Worm (Caenorhabditis elegans) whole organism, L1 larva: ENCODE data around the gene pst-1.

Experiments
- F16B12.6 ChIP-seq: fragments of 150-350 bp; optimal IDR thresholded peaks from 2 replicates; lab custom pipeline; 2014; ENCODE audit warnings: missing biosample characterization, missing genetic modification characterization
- Y116A8C.19 ChIP-seq: sonication (generic microtip); optimal IDR thresholded peaks from 2 replicates; lab custom pipeline; 2016; ENCODE audit warnings: missing compliant biosample characterization, missing genetic modification characterization, borderline replicate concordance
- aha-1 ChIP-seq: fragments of 150-350 bp; optimal IDR thresholded peaks from 2 replicates; lab custom pipeline; 2014; ENCODE audit warnings: missing biosample characterization, missing genetic modification characterization
- alr-1 ChIP-seq: fragments of 200-800 bp; sonication (Bioruptor generic); optimal IDR thresholded peaks from 2 replicates; lab custom pipeline; 2018; ENCODE audit warnings: borderline replicate concordance, mild to moderate bottlenecking, missing genetic modification characterization, missing compliant biosample characterization
- ama-1 ChIP-seq: fragments of 150-350 bp; optimal IDR thresholded peaks from 2 replicates; lab custom pipeline; 2014
- ceh-8 ChIP-seq: fragments of 200-800 bp; sonication (Bioruptor generic); optimal IDR thresholded peaks from 2 replicates; lab custom pipeline; 2018; ENCODE audit warnings: mild to moderate bottlenecking, missing genetic modification characterization, moderate library complexity, missing compliant biosample characterization
- ceh-90 ChIP-seq: sonication (generic microtip); optimal IDR thresholded peaks from 2 replicates; lab custom pipeline; 2016; ENCODE audit warnings: missing genetic modification characterization, missing compliant biosample characterization
- ces-1 ChIP-seq: fragments of 150-350 bp; optimal IDR thresholded peaks from 2 replicates; lab custom pipeline; 2014; ENCODE audit warnings: missing biosample characterization, missing genetic modification reagents, missing genetic modification characterization
- dsc-1 ChIP-seq: sonication (generic microtip); optimal IDR thresholded peaks from 2 replicates; lab custom pipeline; 2016; ENCODE audit warnings: mild to moderate bottlenecking, missing genetic modification characterization, missing compliant biosample characterization
- efl-1 ChIP-seq, 4 experiments: fragments of 150-350 bp; optimal IDR thresholded peaks in 3 of 4; peaks in 1 of 4; 1 replicate in 1 of 4; 2 replicates in 3 of 4; lab custom pipeline; 2014; ENCODE audit warnings: missing biosample characterization in 2 of 4, missing genetic modification characterization in 2 of 4, missing genetic modification reagents in 2 of 4
- elt-2 ChIP-seq: sonication (generic microtip); optimal IDR thresholded peaks from 2 replicates; lab custom pipeline; 2016; ENCODE audit warnings: missing genetic modification characterization, mild to moderate bottlenecking, inconsistent platforms, missing compliant biosample characterization, missing genetic modification reagents
- elt-3 ChIP-seq, 6 experiments: fragments of 150-350 bp in 1 of 6; sonication (generic microtip); optimal IDR thresholded peaks; 2 replicates each; lab custom pipeline; 2017 to 2018; ENCODE audit warnings: missing biosample characterization in 6 of 6, missing genetic modification characterization in 6 of 6, inconsistent platforms in 1 of 6
- ets-5 ChIP-seq: fragments of 200-800 bp; sonication (Bioruptor generic); IDR thresholded peaks from 2 replicates; pipeline ENCODE4 v1.3.6; 2022; ENCODE audit warnings: missing genetic modification characterization, missing compliant biosample characterization
- fkh-4 ChIP-seq: sonication (generic microtip); optimal IDR thresholded peaks from 2 replicates; lab custom pipeline; 2016; ENCODE audit warnings: missing compliant biosample characterization, missing genetic modification characterization, borderline replicate concordance
- fos-1 ChIP-seq: fragments of 150-350 bp; optimal IDR thresholded peaks from 2 replicates; lab custom pipeline; 2014; ENCODE audit warnings: missing biosample characterization, missing genetic modification characterization
- grh-1 ChIP-seq: fragments of 200-800 bp; sonication (Bioruptor generic); IDR thresholded peaks from 2 replicates; pipeline ENCODE4 v1.3.6; 2022; ENCODE audit warnings: missing genetic modification reagents, missing genetic modification characterization, missing compliant biosample characterization
- hpl-2 ChIP-seq: fragments of 150-350 bp; optimal IDR thresholded peaks from 2 replicates; lab custom pipeline; 2014; ENCODE audit warnings: missing biosample characterization, missing genetic modification reagents, missing genetic modification characterization
- irx-1 ChIP-seq: sonication (generic microtip); optimal IDR thresholded peaks from 2 replicates; lab custom pipeline; 2016; ENCODE audit warnings: missing genetic modification characterization, missing compliant biosample characterization
- isw-1 ChIP-seq: fragments of 200-800 bp; sonication (Bioruptor generic); IDR thresholded peaks from 2 replicates; pipeline ENCODE4 v1.3.6; 2022; ENCODE audit warnings: missing genetic modification characterization, missing compliant biosample characterization
- jun-1 ChIP-seq: fragments of 150-350 bp; optimal IDR thresholded peaks from 2 replicates; lab custom pipeline; 2014; ENCODE audit warnings: missing biosample characterization, missing genetic modification reagents, missing genetic modification characterization
- lin-13 ChIP-seq: fragments of 150-350 bp; optimal IDR thresholded peaks from 2 replicates; lab custom pipeline; 2014; ENCODE audit warnings: missing biosample characterization, missing genetic modification reagents, missing genetic modification characterization
- lin-14 ChIP-seq: fragments of 200-800 bp; sonication (Bioruptor generic); optimal IDR thresholded peaks from 2 replicates; lab custom pipeline; 2018; ENCODE audit warnings: mild to moderate bottlenecking, missing genetic modification characterization, moderate library complexity, missing compliant biosample characterization
- lin-39 ChIP-seq: fragments of 150-350 bp; optimal IDR thresholded peaks from 2 replicates; lab custom pipeline; 2014; ENCODE audit warnings: missing biosample characterization, missing genetic modification reagents, missing genetic modification characterization
- lsy-2 ChIP-seq, 2 experiments: fragments of 150-350 bp; optimal IDR thresholded peaks; 2 replicates each; lab custom pipeline; 2014; ENCODE audit warnings: missing biosample characterization in 2 of 2, missing genetic modification characterization in 2 of 2
- mep-1 ChIP-seq: fragments of 150-350 bp; optimal IDR thresholded peaks from 2 replicates; lab custom pipeline; 2014; ENCODE audit warnings: missing biosample characterization, missing genetic modification characterization
- nhr-12 ChIP-seq: sonication (generic microtip); optimal IDR thresholded peaks from 2 replicates; lab custom pipeline; 2017; ENCODE audit warnings: missing biosample characterization, missing genetic modification characterization
- nhr-19 ChIP-seq: fragments of 200-800 bp; sonication (Bioruptor generic); conservative IDR thresholded peaks from 2 replicates; pipeline ENCODE4 v1.3.6; 2022; ENCODE audit warnings: missing genetic modification characterization, missing compliant biosample characterization
- nhr-28 ChIP-seq: fragments of 150-350 bp; optimal IDR thresholded peaks from 2 replicates; lab custom pipeline; 2014; ENCODE audit warnings: missing biosample characterization, missing genetic modification characterization
- pax-3 ChIP-seq: fragments of 200-800 bp; sonication (Bioruptor generic); optimal IDR thresholded peaks from 2 replicates; lab custom pipeline; 2018; ENCODE audit warnings: mild to moderate bottlenecking, missing genetic modification characterization, moderate library complexity, missing compliant biosample characterization
- pqm-1 ChIP-seq: sonication (generic microtip); optimal IDR thresholded peaks from 3 replicates; lab custom pipeline; 2017; ENCODE audit warnings: missing biosample characterization, missing genetic modification characterization
- rnt-1 ChIP-seq: sonication (generic microtip); optimal IDR thresholded peaks from 2 replicates; lab custom pipeline; 2016; ENCODE audit warnings: mild to moderate bottlenecking, missing genetic modification characterization, moderate library complexity, missing compliant biosample characterization
- skn-1 ChIP-seq: fragments of 150-350 bp; optimal IDR thresholded peaks from 2 replicates; lab custom pipeline; 2014; ENCODE audit warnings: missing biosample characterization, missing genetic modification characterization
- snpc-4 ChIP-seq: fragments of 150-350 bp; optimal IDR thresholded peaks from 2 replicates; lab custom pipeline; 2014; ENCODE audit warnings: missing biosample characterization, missing genetic modification characterization
- sox-4 ChIP-seq: sonication (generic microtip); optimal IDR thresholded peaks from 2 replicates; lab custom pipeline; 2016; ENCODE audit warnings: missing genetic modification characterization, missing compliant biosample characterization
- sup-37 ChIP-seq: fragments of 200-800 bp; sonication (Bioruptor generic); optimal IDR thresholded peaks from 2 replicates; lab custom pipeline; 2018; ENCODE audit warnings: mild to moderate bottlenecking, missing genetic modification characterization, missing compliant biosample characterization
- tlp-1 ChIP-seq: fragments of 150-350 bp; optimal IDR thresholded peaks from 2 replicates; lab custom pipeline; 2014; ENCODE audit warnings: missing biosample characterization, missing genetic modification characterization
- unc-130 ChIP-seq: fragments of 150-350 bp; optimal IDR thresholded peaks from 2 replicates; lab custom pipeline; 2017; ENCODE audit warnings: missing biosample characterization, missing genetic modification characterization, inconsistent platforms
- unc-30 ChIP-seq: sonication (generic microtip); optimal IDR thresholded peaks from 2 replicates; lab custom pipeline; 2017; ENCODE audit warnings: missing biosample characterization, missing genetic modification characterization
- unc-98 ChIP-seq: fragments of 200-800 bp; sonication (Bioruptor generic); IDR thresholded peaks from 2 replicates; pipeline ENCODE4 v1.3.6; 2022; ENCODE audit warnings: missing genetic modification characterization, missing compliant biosample characterization
- vab-15 ChIP-seq: sonication (generic microtip); optimal IDR thresholded peaks from 2 replicates; lab custom pipeline; 2017; ENCODE audit warnings: missing genotype, mild to moderate bottlenecking, missing genetic modification characterization, missing compliant biosample characterization
- xbp-1 ChIP-seq: sonication (generic microtip); optimal IDR thresholded peaks from 2 replicates; lab custom pipeline; 2016; ENCODE audit warnings: missing genetic modification characterization, missing compliant biosample characterization
- zag-1 ChIP-seq: fragments of 150-350 bp; optimal IDR thresholded peaks from 2 replicates; lab custom pipeline; 2014; ENCODE audit warnings: missing biosample characterization, missing genetic modification characterization
- zip-4 ChIP-seq: fragments of 200-800 bp; sonication (Bioruptor generic); optimal IDR thresholded peaks from 2 replicates; lab custom pipeline; 2018; ENCODE audit warnings: mild to moderate bottlenecking, missing genetic modification characterization, moderate library complexity, missing compliant biosample characterization
- ztf-11 ChIP-seq, 2 experiments: sonication (generic microtip); optimal IDR thresholded peaks; 2 replicates each; lab custom pipeline; 2016 to 2017; ENCODE audit warnings: missing genetic modification characterization in 2 of 2, missing biosample characterization in 1 of 2, missing compliant biosample characterization in 1 of 2
- ztf-4 ChIP-seq: fragments of 150-350 bp; optimal IDR thresholded peaks from 2 replicates; lab custom pipeline; 2014; ENCODE audit warnings: missing biosample characterization, missing genetic modification characterization

pst-1 gene

ce11 chrV:5906252-5906651 is 37.0 kb upstream of the pst-1 start, which contains the start of gene srd-15:
srd-15 (minus strand) TSS chrV:5906352.
- TF ChIP-seq lin-14 (GFP tag; lab: Kevin White, UChicago) (no peak), rnt-1 (tag; lab: Kevin White, UChicago) (no peak), ztf-11 (tag; optimal IDR thresholded peaks at IDR 0.05; lab: Kevin White, UChicago) (no peak), fos-1 (tag; lab: Kevin White, UChicago) (no peak), lin-13 (GFP tag; lab: Kevin White, UChicago) (no peak), ztf-4 (no peak), irx-1 (tag; lab: Kevin White, UChicago) (no peak), ets-5 (GFP tag; lab: Robert Waterston, UW) (no peak), lin-39 (tag; lab: Kevin White, UChicago) (no peak), nhr-12 (no peak), unc-98 (no peak), zip-4 (GFP tag; lab: Kevin White, UChicago) (no peak), elt-2 (tag; lab: Kevin White, UChicago) (no peak), zag-1 (tag; lab: Kevin White, UChicago) (no peak), nhr-28 (tag; lab: Kevin White, UChicago) (no peak), pqm-1 (no peak), aha-1 (tag; lab: Kevin White, UChicago) (no peak)

DNA sequence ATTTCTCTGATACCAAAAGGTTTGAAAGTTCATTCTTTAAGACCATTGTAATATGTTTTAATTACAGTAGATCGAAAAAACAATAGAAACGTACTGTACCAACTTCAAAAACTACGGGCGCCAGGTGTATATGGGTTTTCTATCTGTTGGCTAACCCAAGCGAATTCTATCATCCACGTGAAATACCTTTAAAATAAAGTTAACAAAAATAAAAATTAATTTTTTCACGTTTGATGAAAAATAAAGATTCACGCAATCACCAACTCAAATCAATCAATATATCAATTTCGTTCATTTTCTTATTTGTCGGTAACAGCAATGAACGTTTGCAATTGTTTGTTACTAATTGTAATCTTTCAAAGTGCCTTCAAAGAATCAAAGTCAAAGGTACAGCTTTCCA is 36.2 kb upstream of the pst-1 start, which contains the start of gene C04E6.4:
TSS of gene C04E6.4 (plus strand) at position 301 of the 400 bp plus-strand sequence.
- TF ChIP-seq ceh-8 (GFP tag; lab: Kevin White, UChicago) (no peak), Y116A8C.19 (tag; lab: Kevin White, UChicago) (no peak), ama-1 (lab: Kevin White, UChicago) (no peak), jun-1 (tag; lab: Kevin White, UChicago) (no peak)

DNA sequence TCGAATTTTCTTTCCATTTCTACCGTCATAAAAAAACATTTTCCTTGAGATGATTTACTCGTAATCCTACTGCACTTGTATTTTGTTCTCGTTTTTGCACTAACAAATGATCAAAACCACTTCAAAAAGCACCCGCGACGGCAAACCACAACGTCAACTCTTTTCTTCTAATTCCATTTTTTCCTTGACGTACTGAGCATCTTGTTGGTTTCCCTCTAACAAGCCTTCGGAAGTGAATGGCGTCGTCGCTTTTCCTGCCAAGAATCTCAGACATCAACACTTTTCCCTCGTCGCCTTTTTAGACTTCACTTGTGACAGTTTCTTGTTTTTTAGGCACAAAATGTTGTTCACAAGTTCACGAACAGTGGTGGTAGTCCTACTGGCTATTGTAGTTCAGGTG is 30.8 kb upstream of the pst-1 start, which contains the start of gene C04E6.13:
TSS of gene C04E6.13 (plus strand) at position 301 of the 400 bp plus-strand sequence.
- no peak for TF ChIP-seq unc-130 (tag; lab: Kevin White, UChicago)
- TF ChIP-seq vab-15, result no peak
- no peak for TF ChIP-seq sup-37 (GFP tag; lab: Kevin White, UChicago)
- TF ChIP-seq isw-1, result no peak
- no peak for TF ChIP-seq efl-1 (optimal IDR thresholded peaks at IDR 0.05; lab: Kevin White, UChicago)
- peak in 1 of 2 experiments; percentile 7 for TF ChIP-seq efl-1 (GFP tag; optimal IDR thresholded peaks at IDR 0.05 in 1 of 2; lab: Kevin White, UChicago)
- no peak for TF ChIP-seq nhr-19 (GFP tag; lab: Robert Waterston, UW)
- no peak for TF ChIP-seq grh-1 (GFP tag; lab: Robert Waterston, UW)
- no peak for TF ChIP-seq nhr-12
- no peak for TF ChIP-seq sox-4 (tag; lab: Kevin White, UChicago)

ce11 chrV:5916862-5917261 is 26.4 kb upstream of the pst-1 start:
- TF ChIP-seq unc-98 (no peak), mep-1 (tag; lab: Kevin White, UChicago) (no peak), ztf-4 (no peak), efl-1 (optimal IDR thresholded peaks at IDR 0.05; lab: Kevin White, UChicago) (no peak), efl-1 (GFP tag; optimal IDR thresholded peaks at IDR 0.05 in 1 of 2; lab: Kevin White, UChicago) (peak in 1 of 2 experiments; percentile 75), tlp-1 (tag; lab: Kevin White, UChicago) (no peak), ces-1 (GFP tag; lab: Kevin White, UChicago) (no peak), F16B12.6 (tag; lab: Kevin White, UChicago) (no peak)
- TF ChIP-seq, all 84 proteins: peak for 1

DNA sequence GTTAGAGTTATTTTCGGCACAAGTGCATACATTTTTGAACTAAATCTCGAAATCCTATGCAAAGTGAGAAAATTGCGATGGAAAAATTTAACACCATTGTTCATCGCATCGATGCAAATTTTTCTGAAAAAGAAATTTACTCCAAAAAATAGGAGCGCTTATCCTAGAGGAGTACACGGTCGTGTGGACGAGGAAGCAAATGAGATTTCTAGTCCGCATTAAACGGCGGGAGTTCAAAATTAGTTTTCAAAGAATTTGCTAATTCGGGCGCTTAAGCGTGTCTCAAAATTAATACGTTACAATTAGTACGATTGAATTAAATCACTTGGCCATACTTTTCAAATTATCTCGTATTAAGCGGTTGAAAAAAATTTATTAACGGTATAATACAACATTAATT is 25.6 kb upstream of the pst-1 start, which contains the start of gene lrpr-1:
TSS of gene lrpr-1 (minus strand) at position 185 of the 400 bp plus-strand sequence.
- TF ChIP-seq ceh-90 (tag; lab: Kevin White, UChicago) (peak; percentile 99), hpl-2 (GFP tag; lab: Kevin White, UChicago) (no peak), unc-30 (tag; lab: Kevin White, UChicago) (no peak), ztf-11 (tag; optimal IDR thresholded peaks at IDR 0.05; lab: Kevin White, UChicago) (peak in 1 of 2 experiments; percentile 99), lin-13 (GFP tag; lab: Kevin White, UChicago) (peak; percentile 71), xbp-1 (tag; lab: Kevin White, UChicago) (peak; percentile 96), elt-2 (tag; lab: Kevin White, UChicago) (peak; percentile 89), skn-1 (tag; lab: Kevin White, UChicago) (peak; percentile 66), pax-3 (tag; lab: Kevin White, UChicago) (peak; percentile 97), fkh-4 (peak; percentile 100), elt-3 (tag; optimal IDR thresholded peaks at IDR 0.05; lab: Kevin White, UChicago) (peak in 2 of 6 experiments; percentile 16 to 35), isw-1 (peak; percentile 86), unc-130 (tag; lab: Kevin White, UChicago) (no peak), alr-1 (tag; lab: Kevin White, UChicago) (no peak), snpc-4 (peak; percentile 59), lin-14 (GFP tag; lab: Kevin White, UChicago) (peak; percentile 86), dsc-1 (tag; lab: Kevin White, UChicago) (peak; percentile 98), lsy-2 (tag; optimal IDR thresholded peaks at IDR 0.05; lab: Kevin White, UChicago) (peak; percentile 85 to 87)
